Worm (Caenorhabditis elegans) whole organism, L3 larva: ENCODE results near the gene acr-20.

Source experiments
- R02D3.7 ChIP-seq: fragments of 150-350 bp; optimal IDR thresholded peaks from 2 replicates; lab custom pipeline; 2014; ENCODE audit warnings: missing biosample characterization, missing genetic modification characterization
- ZK546.5 ChIP-seq: sonication (generic microtip); optimal IDR thresholded peaks from 2 replicates; lab custom pipeline; 2017; ENCODE audit warnings: missing biosample characterization, missing genetic modification characterization
- aly-2 ChIP-seq: fragments of 150-350 bp; optimal IDR thresholded peaks from 2 replicates; lab custom pipeline; 2014; ENCODE audit warnings: missing biosample characterization, missing genetic modification characterization
- ceh-16 ChIP-seq: sonication (generic microtip); optimal IDR thresholded peaks from 2 replicates; lab custom pipeline; 2017; ENCODE audit warnings: missing biosample characterization, missing genetic modification characterization
- ceh-28 ChIP-seq: fragments of 150-350 bp; optimal IDR thresholded peaks from 2 replicates; lab custom pipeline; 2014; ENCODE audit warnings: missing biosample characterization, missing genetic modification reagents, missing genetic modification characterization
- ceh-82 ChIP-seq: fragments of 150-350 bp; optimal IDR thresholded peaks from 2 replicates; lab custom pipeline; 2014; ENCODE audit warnings: missing biosample characterization, missing genetic modification characterization
- ceh-9 ChIP-seq: sonication (generic microtip); optimal IDR thresholded peaks from 2 replicates; lab custom pipeline; 2018; ENCODE audit warnings: missing biosample characterization, missing genetic modification characterization
- daf-12 ChIP-seq: fragments of 150-350 bp; optimal IDR thresholded peaks from 2 replicates; lab custom pipeline; 2014; ENCODE audit warnings: missing biosample characterization, missing genetic modification reagents, missing genetic modification characterization
- egl-27 ChIP-seq: sonication (generic microtip); optimal IDR thresholded peaks from 4 replicates; lab custom pipeline; 2017; ENCODE audit warnings: missing biosample characterization, missing genetic modification reagents, missing genetic modification characterization
- egl-5 ChIP-seq: fragments of 150-350 bp; optimal IDR thresholded peaks from 2 replicates; lab custom pipeline; 2017; ENCODE audit warnings: missing biosample characterization, missing genetic modification reagents, missing genetic modification characterization, inconsistent platforms
- elt-1 ChIP-seq: fragments of 150-350 bp; optimal IDR thresholded peaks from 2 replicates; lab custom pipeline; 2014; ENCODE audit warnings: missing biosample characterization, missing genetic modification characterization
- elt-2 ChIP-seq: sonication (generic microtip); optimal IDR thresholded peaks from 2 replicates; lab custom pipeline; 2016; ENCODE audit warnings: missing genetic modification reagents, mild to moderate bottlenecking, missing genetic modification characterization, missing compliant biosample characterization
- elt-3 ChIP-seq, 3 experiments: fragments of 150-350 bp in 1 of 3; sonication (generic microtip) in 2 of 3; optimal IDR thresholded peaks; 2 replicates in 2 of 3; 4 replicates in 1 of 3; lab custom pipeline; 2014 to 2017; ENCODE audit warnings: missing biosample characterization in 3 of 3, missing genetic modification characterization in 3 of 3
- eor-1 ChIP-seq, 2 experiments: fragments of 150-350 bp; optimal IDR thresholded peaks; 2 replicates each; lab custom pipeline; 2014 to 2018; ENCODE audit warnings: missing biosample characterization in 2 of 2, missing genetic modification characterization in 2 of 2
- fkh-10 ChIP-seq: sonication (generic microtip); optimal IDR thresholded peaks from 2 replicates; lab custom pipeline; 2017; ENCODE audit warnings: missing biosample characterization, missing genetic modification reagents, missing genetic modification characterization
- fkh-2 ChIP-seq: fragments of 150-350 bp; optimal IDR thresholded peaks from 2 replicates; lab custom pipeline; 2014; ENCODE audit warnings: missing biosample characterization, missing genetic modification reagents, missing genetic modification characterization
- hmg-11 ChIP-seq: sonication (generic microtip); optimal IDR thresholded peaks from 2 replicates; lab custom pipeline; 2016; ENCODE audit warnings: missing genetic modification characterization, missing compliant biosample characterization
- jun-1 ChIP-seq: fragments of 150-350 bp; optimal IDR thresholded peaks from 2 replicates; lab custom pipeline; 2014; ENCODE audit warnings: missing biosample characterization, missing genetic modification reagents, missing genetic modification characterization
- lin-15B ChIP-seq: fragments of 150-350 bp; optimal IDR thresholded peaks from 2 replicates; lab custom pipeline; 2014; ENCODE audit warnings: missing biosample characterization, missing genetic modification characterization
- lin-39 ChIP-seq: fragments of 150-350 bp; optimal IDR thresholded peaks from 2 replicates; lab custom pipeline; 2018; ENCODE audit warnings: missing biosample characterization, missing genetic modification reagents, missing genetic modification characterization
- lsy-12 ChIP-seq: sonication (generic microtip); optimal IDR thresholded peaks from 2 replicates; lab custom pipeline; 2016; ENCODE audit warnings: mild to moderate bottlenecking, missing genetic modification characterization, missing compliant biosample characterization
- mdl-1 ChIP-seq: fragments of 150-350 bp; optimal IDR thresholded peaks from 2 replicates; lab custom pipeline; 2014; ENCODE audit warnings: missing biosample characterization, missing genetic modification characterization
- mml-1 ChIP-seq: fragments of 150-350 bp; sonication (generic microtip); optimal IDR thresholded peaks from 3 replicates; lab custom pipeline; 2014; ENCODE audit warnings: missing biosample characterization, missing genetic modification characterization
- nfya-1 ChIP-seq: sonication (generic microtip); optimal IDR thresholded peaks from 2 replicates; lab custom pipeline; 2017; ENCODE audit warnings: missing genetic modification characterization, mild to moderate bottlenecking, missing compliant biosample characterization, antibody characterized with exemption, moderate library complexity; ENCODE audit not compliant: insufficient read depth
- nhr-11 ChIP-seq: fragments of 150-350 bp; optimal IDR thresholded peaks from 2 replicates; lab custom pipeline; 2014; ENCODE audit warnings: missing biosample characterization, missing genetic modification characterization
- nhr-12 ChIP-seq: fragments of 150-350 bp; optimal IDR thresholded peaks from 2 replicates; lab custom pipeline; 2014; ENCODE audit warnings: missing biosample characterization, missing genetic modification characterization
- nhr-23 ChIP-seq: fragments of 150-350 bp; optimal IDR thresholded peaks from 2 replicates; lab custom pipeline; 2014; ENCODE audit warnings: missing biosample characterization, missing genetic modification reagents, missing genetic modification characterization
- nhr-237 ChIP-seq: fragments of 150-350 bp; optimal IDR thresholded peaks from 2 replicates; lab custom pipeline; 2014; ENCODE audit warnings: missing biosample characterization, missing genetic modification characterization
- nhr-25 ChIP-seq: sonication (generic microtip); optimal IDR thresholded peaks from 2 replicates; lab custom pipeline; 2017; ENCODE audit warnings: missing biosample characterization, missing genetic modification characterization
- nhr-28 ChIP-seq: fragments of 150-350 bp; optimal IDR thresholded peaks from 2 replicates; lab custom pipeline; 2014; ENCODE audit warnings: missing biosample characterization, missing genetic modification characterization
- nhr-43 ChIP-seq: sonication (generic microtip); optimal IDR thresholded peaks from 2 replicates; lab custom pipeline; 2016; ENCODE audit warnings: mild to moderate bottlenecking, missing genetic modification characterization, missing compliant biosample characterization; ENCODE audit not compliant: poor library complexity, severe bottlenecking
- nhr-67 ChIP-seq: fragments of 150-350 bp; optimal IDR thresholded peaks from 2 replicates; lab custom pipeline; 2014; ENCODE audit warnings: missing biosample characterization, missing genetic modification characterization
- nhr-76 ChIP-seq: fragments of 150-350 bp; sonication (generic microtip); optimal IDR thresholded peaks from 5 replicates; lab custom pipeline; 2014; ENCODE audit warnings: missing biosample characterization, missing genetic modification characterization
- nhr-77 ChIP-seq: fragments of 150-350 bp; optimal IDR thresholded peaks from 2 replicates; lab custom pipeline; 2014; ENCODE audit warnings: missing biosample characterization, missing genetic modification characterization
- pha-4 ChIP-seq: fragments of 150-350 bp; optimal IDR thresholded peaks from 2 replicates; lab custom pipeline; 2014; ENCODE audit warnings: missing biosample characterization, missing genetic modification reagents, missing genetic modification characterization
- pqm-1 ChIP-seq: fragments of 150-350 bp; optimal IDR thresholded peaks from 2 replicates; lab custom pipeline; 2017; ENCODE audit warnings: missing biosample characterization, missing genetic modification characterization, inconsistent platforms
- sea-2 ChIP-seq: fragments of 150-350 bp; sonication (generic microtip); optimal IDR thresholded peaks from 4 replicates; lab custom pipeline; 2014; ENCODE audit warnings: missing biosample characterization, missing genetic modification reagents, missing genetic modification characterization
- skn-1 ChIP-seq: fragments of 150-350 bp; optimal IDR thresholded peaks from 2 replicates; lab custom pipeline; 2014; ENCODE audit warnings: missing biosample characterization, missing genetic modification characterization
- snpc-4 ChIP-seq: fragments of 150-350 bp; optimal IDR thresholded peaks from 2 replicates; lab custom pipeline; 2014; ENCODE audit warnings: missing biosample characterization, missing genetic modification characterization
- tbx-2 ChIP-seq: sonication (generic microtip); optimal IDR thresholded peaks from 2 replicates; lab custom pipeline; 2016; ENCODE audit warnings: mild to moderate bottlenecking, missing genetic modification characterization, missing compliant biosample characterization
- unc-39 ChIP-seq: sonication (generic microtip); optimal IDR thresholded peaks from 4 replicates; lab custom pipeline; 2017; ENCODE audit warnings: missing biosample characterization, missing genetic modification characterization
- zag-1 ChIP-seq: fragments of 150-350 bp; optimal IDR thresholded peaks from 2 replicates; lab custom pipeline; 2014; ENCODE audit warnings: missing biosample characterization, missing genetic modification characterization
- ztf-11 ChIP-seq: fragments of 150-350 bp; optimal IDR thresholded peaks from 2 replicates; lab custom pipeline; 2014; ENCODE audit warnings: missing biosample characterization, missing genetic modification characterization
- ztf-4 ChIP-seq: fragments of 150-350 bp; optimal IDR thresholded peaks from 2 replicates; lab custom pipeline; 2014; ENCODE audit warnings: missing biosample characterization, missing genetic modification characterization

acr-20 gene

DNA sequence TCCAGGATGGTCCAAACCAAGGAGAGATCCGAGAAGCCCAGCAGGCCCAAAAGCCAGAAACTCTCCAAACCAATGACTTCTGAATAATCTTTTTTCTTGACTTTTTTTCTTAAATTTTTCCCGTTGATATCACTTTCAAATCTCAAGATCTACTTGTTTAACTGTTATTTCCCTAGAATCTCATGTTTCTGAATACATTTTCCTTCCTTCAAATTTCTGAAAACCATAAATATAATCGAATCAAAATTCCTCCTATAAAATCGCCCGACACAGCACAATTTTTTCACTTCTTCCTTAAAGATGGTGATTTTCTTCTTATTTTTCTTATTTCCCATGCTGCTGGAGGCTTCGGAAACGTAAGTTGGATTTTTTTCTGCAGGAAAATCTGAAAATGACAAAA is 10.5 kb upstream of the acr-20 start, which contains the start of gene F26H11.8:
Gene F26H11.8, plus strand, starts transcription at position 301 of the 400 bp plus-strand sequence.
- no peak for TF ChIP-seq elt-2
- no peak for TF ChIP-seq elt-1
- TF ChIP-seq, all 47 proteins: peak for 0

DNA sequence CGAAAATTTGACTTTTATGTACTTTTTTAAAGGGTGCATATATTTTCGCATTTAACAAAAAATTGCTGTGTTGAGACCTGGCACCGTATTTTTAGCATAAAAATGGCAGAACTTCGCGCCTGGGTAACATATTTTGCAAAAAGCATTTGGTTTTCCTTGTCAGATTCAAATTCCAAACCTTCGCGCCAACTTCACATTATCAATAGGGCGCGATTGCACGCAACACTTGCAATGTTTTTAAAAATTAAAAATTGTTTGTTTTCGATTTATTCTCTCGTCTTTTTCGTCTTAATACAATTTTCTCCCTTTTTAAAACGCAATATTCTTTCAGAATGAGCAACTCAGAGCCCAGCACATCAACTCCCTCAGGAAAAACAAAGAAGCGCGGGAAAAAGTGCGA is 5.9 kb upstream of the acr-20 start, which contains the start of gene mes-2:
Gene mes-2, plus strand, starts transcription at position 330 of the 400 bp plus-strand sequence.
- peak; percentile 64 for TF ChIP-seq nhr-25 (tag; lab: Kevin White, UChicago)
- TF ChIP-seq mdl-1 (tag; lab: Kevin White, UChicago), result no peak
- TF ChIP-seq snpc-4 (tag; lab: Kevin White, UChicago), result peak; percentile 78
- peak; percentile 79 for TF ChIP-seq skn-1 (tag; lab: Kevin White, UChicago)
- TF ChIP-seq ceh-16, result no peak
- peak; percentile 78 for TF ChIP-seq nhr-23
- TF ChIP-seq ceh-82 (tag; lab: Kevin White, UChicago), result peak; percentile 50
- peak; percentile 0 for TF ChIP-seq jun-1
- TF ChIP-seq nfya-1 (tag; lab: Kevin White, UChicago), result peak; percentile 82
- TF ChIP-seq elt-3 (tag; optimal IDR thresholded peaks at IDR 0.05; lab: Kevin White, UChicago), result no peak
- no peak for TF ChIP-seq elt-1
- TF ChIP-seq elt-2, result peak; percentile 21
- TF ChIP-seq ztf-4 (tag; lab: Kevin White, UChicago), result no peak
- peak; percentile 77 for TF ChIP-seq egl-5 (tag; lab: Kevin White, UChicago)
- peak; percentile 60 for TF ChIP-seq nhr-43 (tag; lab: Kevin White, UChicago)
- TF ChIP-seq fkh-10 (GFP tag; lab: Kevin White, UChicago), result no peak
- no peak for TF ChIP-seq nhr-12 (tag; lab: Kevin White, UChicago)
- TF ChIP-seq mml-1 (tag; lab: Kevin White, UChicago), result no peak
- TF ChIP-seq hmg-11 (tag; lab: Kevin White, UChicago), result peak; percentile 53
- TF ChIP-seq egl-27 (tag; lab: Kevin White, UChicago), result no peak
- no peak for TF ChIP-seq ceh-9 (tag; lab: Kevin White, UChicago)
- TF ChIP-seq nhr-237 (tag; lab: Kevin White, UChicago), result no peak
- no peak for TF ChIP-seq nhr-67 (tag; lab: Kevin White, UChicago)
- no peak for TF ChIP-seq eor-1 (tag; optimal IDR thresholded peaks at IDR 0.05; lab: Kevin White, UChicago)
- peak; percentile 45 for TF ChIP-seq pqm-1 (tag; lab: Kevin White, UChicago)
- no peak for TF ChIP-seq ztf-11 (tag; lab: Kevin White, UChicago)
- TF ChIP-seq daf-12 (tag; lab: Kevin White, UChicago), result no peak
- TF ChIP-seq sea-2 (GFP tag; lab: Kevin White, UChicago), result no peak
- TF ChIP-seq aly-2, result no peak
- TF ChIP-seq nhr-76 (tag; lab: Kevin White, UChicago), result no peak
- peak; percentile 93 for TF ChIP-seq pha-4
- peak; percentile 41 for TF ChIP-seq ceh-28 (tag; lab: Kevin White, UChicago)
- no peak for TF ChIP-seq tbx-2 (tag; lab: Kevin White, UChicago)
- peak; percentile 10 for TF ChIP-seq nhr-11
- TF ChIP-seq ZK546.5 (tag; lab: Kevin White, UChicago), result no peak
- peak; percentile 66 for TF ChIP-seq R02D3.7 (tag; lab: Kevin White, UChicago)
- TF ChIP-seq nhr-28, result no peak
- no peak for TF ChIP-seq fkh-2 (tag; lab: Kevin White, UChicago)
- TF ChIP-seq unc-39 (tag; lab: Kevin White, UChicago), result no peak
- TF ChIP-seq lin-15B (tag; lab: Kevin White, UChicago), result peak; percentile 88
- TF ChIP-seq zag-1 (tag; lab: Kevin White, UChicago), result no peak
- TF ChIP-seq lin-39 (tag; lab: Kevin White, UChicago), result peak; percentile 37
- no peak for TF ChIP-seq nhr-77 (tag; lab: Kevin White, UChicago)
- TF ChIP-seq lsy-12 (tag; lab: Kevin White, UChicago), result no peak
